Worm (Caenorhabditis elegans): Measurements from ENCODE around the gene glb-2.

Gene glb-2

ce11 chrIV:7263137-7263536, at the start of gene glb-2:
Gene glb-2, minus strand, starts transcription at chrIV:7263237.
- no peak for TF ChIP-seq lin-32 (GFP tag; optimal IDR thresholded peaks at IDR 0.05)
- TF ChIP-seq ham-2 (GFP tag; optimal IDR thresholded peaks at IDR 0.05) = no peak
- TF ChIP-seq lsy-2 (tag; optimal IDR thresholded peaks at IDR 0.05) = no peak
- TF ChIP-seq nhr-12 (tag; optimal IDR thresholded peaks at IDR 0.05) = no peak
- no peak for TF ChIP-seq snpc-4 (tag; optimal IDR thresholded peaks at IDR 0.05)
- TF ChIP-seq ceh-43 (GFP tag; optimal IDR thresholded peaks at IDR 0.05) = no peak
- TF ChIP-seq ceh-83 (GFP tag; optimal IDR thresholded peaks at IDR 0.05) = no peak
- no peak for TF ChIP-seq lin-13 (tag; optimal IDR thresholded peaks at IDR 0.05)
- no peak for TF ChIP-seq ceh-39 (tag; optimal IDR thresholded peaks at IDR 0.05)

DNA sequence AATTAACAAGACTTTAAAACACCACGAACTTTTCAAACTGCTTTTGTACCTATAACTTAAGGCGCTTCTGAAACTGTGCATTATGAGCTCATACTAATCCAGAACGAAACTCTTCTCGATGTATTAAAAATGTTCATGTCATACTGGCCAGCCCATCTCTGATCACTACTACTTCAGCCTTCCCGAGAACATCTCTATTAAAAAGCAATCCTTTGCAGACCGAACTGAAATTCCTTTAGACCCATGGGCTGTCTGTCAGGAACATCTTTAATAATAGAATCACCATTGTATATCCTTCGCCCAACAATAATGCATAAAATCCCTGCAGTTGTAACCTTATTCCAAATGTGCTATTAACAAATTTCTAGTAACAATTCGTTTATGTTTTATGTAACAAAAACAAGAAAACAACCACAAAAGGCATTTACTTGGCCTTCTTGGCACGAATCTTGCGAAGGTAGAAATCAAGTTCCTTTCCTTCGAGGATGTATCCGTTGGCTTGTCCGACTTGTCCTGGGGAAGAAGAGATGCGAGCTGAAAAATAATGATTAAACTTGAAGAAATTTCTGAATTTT, 49.7 kb upstream of the glb-2 start:
- no peak for TF ChIP-seq mab-5 (tag; optimal IDR thresholded peaks at IDR 0.05)
- no peak for TF ChIP-seq nhr-76 (tag; optimal IDR thresholded peaks at IDR 0.05)
- no peak for TF ChIP-seq sem-2 (GFP tag; optimal IDR thresholded peaks at IDR 0.05)
- TF ChIP-seq mep-1 (tag; optimal IDR thresholded peaks at IDR 0.05) = no peak
- no peak for TF ChIP-seq ceh-39 (tag; optimal IDR thresholded peaks at IDR 0.05)
- no peak for TF ChIP-seq lsy-2 (tag; optimal IDR thresholded peaks at IDR 0.05)
- TF ChIP-seq hlh-1 (tag; optimal IDR thresholded peaks at IDR 0.05) = no peak
- TF ChIP-seq ceh-83 (GFP tag; optimal IDR thresholded peaks at IDR 0.05) = no peak
- TF ChIP-seq lin-13 (tag; optimal IDR thresholded peaks at IDR 0.05) = no peak
- no peak for TF ChIP-seq unc-39 (tag; optimal IDR thresholded peaks at IDR 0.05)
- no peak for TF ChIP-seq zip-8 (tag; optimal IDR thresholded peaks at IDR 0.05)
- no peak for TF ChIP-seq unc-120 (tag; optimal IDR thresholded peaks at IDR 0.05; ENCODE audit: poor library complexity, severe bottlenecking)
- no peak for TF ChIP-seq ham-2 (GFP tag; optimal IDR thresholded peaks at IDR 0.05)

DNA sequence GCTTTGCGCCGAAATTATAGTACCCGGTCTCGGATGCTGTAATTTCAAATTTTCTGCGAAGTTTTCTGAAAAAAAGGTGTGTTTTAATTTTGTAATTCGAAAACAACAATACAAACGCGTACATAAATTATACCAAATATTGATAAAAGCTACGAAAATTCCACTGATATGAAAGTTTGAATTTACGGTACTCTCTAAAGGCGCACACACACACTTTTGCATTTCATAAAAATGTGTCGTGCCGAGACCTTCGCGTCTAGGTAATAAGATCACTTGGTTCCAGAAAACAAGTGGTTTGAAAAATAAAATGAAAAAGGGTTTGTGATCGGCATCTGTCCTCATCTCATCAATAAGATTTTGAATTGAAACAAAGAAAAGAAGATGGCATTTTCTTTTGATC, 47.8 kb upstream of the glb-2 start:
- no peak for TF ChIP-seq ztf-11 (tag; optimal IDR thresholded peaks at IDR 0.05)
- TF ChIP-seq nhr-2 (tag; optimal IDR thresholded peaks at IDR 0.05) = no peak
- no peak for TF ChIP-seq blmp-1 (tag; optimal IDR thresholded peaks at IDR 0.05)
- no peak for TF ChIP-seq drap-1 (GFP tag; optimal IDR thresholded peaks at IDR 0.05)
- no peak for TF ChIP-seq ceh-83 (GFP tag; optimal IDR thresholded peaks at IDR 0.05)
- TF ChIP-seq elt-3 (tag; optimal IDR thresholded peaks at IDR 0.05) = no peak
- TF ChIP-seq pha-4 (tag; optimal IDR thresholded peaks at IDR 0.05) = no peak

DNA sequence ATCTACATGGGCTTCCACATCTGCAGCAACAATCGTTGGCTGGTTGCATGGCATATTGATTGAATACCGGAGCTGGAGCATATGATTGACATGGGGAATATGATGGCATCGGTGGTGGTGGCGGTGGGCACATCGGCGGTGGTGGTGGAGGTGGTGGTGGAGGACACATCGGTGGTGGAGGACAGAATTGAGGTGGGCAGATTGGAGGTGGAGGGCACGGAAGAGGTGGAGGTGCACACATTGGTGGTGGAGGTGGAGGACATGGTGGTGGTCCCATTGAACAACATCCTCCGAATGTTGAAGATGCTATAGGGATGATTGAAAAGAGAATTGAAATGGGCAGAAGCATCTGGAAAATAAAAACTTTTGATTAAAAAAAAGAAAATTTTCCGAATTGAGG, 47.4 kb upstream of the glb-2 start, which contains the start of gene grl-4:
Gene grl-4 (minus strand): TSS at position 351 of the 400 bp plus-strand sequence.
- TF ChIP-seq ceh-83 (GFP tag; optimal IDR thresholded peaks at IDR 0.05) (no peak), M03D4.4 (tag; optimal IDR thresholded peaks at IDR 0.05) (no peak), sptf-1 (tag; optimal IDR thresholded peaks at IDR 0.05) (peak; percentile 5)

DNA sequence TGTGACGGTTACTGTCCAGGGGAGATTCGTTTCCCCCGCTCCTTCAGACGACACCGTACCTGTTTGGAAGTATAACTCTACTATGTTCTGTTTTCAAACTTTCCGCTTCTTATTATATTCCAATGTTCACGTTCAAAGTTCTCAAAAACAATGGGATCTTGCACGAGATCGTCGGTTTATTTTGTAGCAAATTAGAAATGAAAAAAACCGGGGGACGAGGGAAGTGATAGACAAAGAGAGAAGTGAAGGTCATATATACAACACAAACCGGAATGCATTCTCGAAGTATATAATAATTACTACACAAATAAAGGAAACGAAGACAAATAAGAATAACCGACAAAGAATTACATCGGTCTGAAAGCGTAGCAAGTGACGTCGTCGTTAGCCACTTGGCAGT, 46.6 kb upstream of the glb-2 start:
- TF ChIP-seq mls-2 (tag; optimal IDR thresholded peaks at IDR 0.05) = no peak
- TF ChIP-seq unc-120 (tag; optimal IDR thresholded peaks at IDR 0.05; ENCODE audit: poor library complexity, severe bottlenecking) = no peak
- TF ChIP-seq sem-2 (GFP tag; optimal IDR thresholded peaks at IDR 0.05) = no peak
- TF ChIP-seq hlh-1 (tag; optimal IDR thresholded peaks at IDR 0.05) = no peak
- no peak for TF ChIP-seq ces-1 (GFP tag; optimal IDR thresholded peaks at IDR 0.05)
- no peak for TF ChIP-seq nhr-28 (tag; optimal IDR thresholded peaks at IDR 0.05)
- TF ChIP-seq pha-4 (tag; optimal IDR thresholded peaks at IDR 0.05) = no peak
- no peak for TF ChIP-seq zip-8 (tag; optimal IDR thresholded peaks at IDR 0.05)
- no peak for TF ChIP-seq ceh-39 (tag; optimal IDR thresholded peaks at IDR 0.05)
- no peak for TF ChIP-seq snpc-4 (tag; optimal IDR thresholded peaks at IDR 0.05)
- no peak for TF ChIP-seq nhr-2 (tag; optimal IDR thresholded peaks at IDR 0.05)
- TF ChIP-seq elt-1 (tag; optimal IDR thresholded peaks at IDR 0.05; ENCODE audit: borderline replicate concordance, insufficient read depth) = no peak
- TF ChIP-seq ceh-83 (GFP tag; optimal IDR thresholded peaks at IDR 0.05) = no peak
- TF ChIP-seq M03D4.4 (tag; optimal IDR thresholded peaks at IDR 0.05) = no peak
- TF ChIP-seq drap-1 (GFP tag; optimal IDR thresholded peaks at IDR 0.05) = no peak

ce11 chrIV:7308974-7309373, 45.9 kb upstream of the glb-2 start, which contains the start of gene F42C5.6:
Gene F42C5.6, minus strand, starts transcription at chrIV:7309074.
- TF ChIP-seq M03D4.4 (tag; optimal IDR thresholded peaks at IDR 0.05) (no peak), blmp-1 (tag; optimal IDR thresholded peaks at IDR 0.05) (no peak), zip-8 (tag; optimal IDR thresholded peaks at IDR 0.05) (no peak), nhr-2 (tag; optimal IDR thresholded peaks at IDR 0.05) (no peak), nhr-237 (tag; optimal IDR thresholded peaks at IDR 0.05) (no peak), mab-5 (tag; optimal IDR thresholded peaks at IDR 0.05) (no peak), ztf-11 (tag; optimal IDR thresholded peaks at IDR 0.05) (no peak), snpc-4 (tag; optimal IDR thresholded peaks at IDR 0.05) (no peak)

Measured in whole organism, mixed stage, embryonic.